Worm (Caenorhabditis elegans) whole organism, L3 larva: ENCODE measurements around the gene grk-2.

ENCODE experiments used
- R02D3.7 ChIP-seq: fragments of 150-350 bp; optimal IDR thresholded peaks from 2 replicates; lab custom pipeline; 2014; ENCODE audit warnings: missing biosample characterization, missing genetic modification characterization
- ceh-16 ChIP-seq: sonication (generic microtip); optimal IDR thresholded peaks from 2 replicates; lab custom pipeline; 2017; ENCODE audit warnings: missing biosample characterization, missing genetic modification characterization
- ceh-28 ChIP-seq: fragments of 150-350 bp; optimal IDR thresholded peaks from 2 replicates; lab custom pipeline; 2014; ENCODE audit warnings: missing biosample characterization, missing genetic modification reagents, missing genetic modification characterization
- ceh-9 ChIP-seq: sonication (generic microtip); optimal IDR thresholded peaks from 2 replicates; lab custom pipeline; 2018; ENCODE audit warnings: missing biosample characterization, missing genetic modification characterization
- egl-27 ChIP-seq: sonication (generic microtip); optimal IDR thresholded peaks from 4 replicates; lab custom pipeline; 2017; ENCODE audit warnings: missing biosample characterization, missing genetic modification reagents, missing genetic modification characterization
- elt-2 ChIP-seq: sonication (generic microtip); optimal IDR thresholded peaks from 2 replicates; lab custom pipeline; 2016; ENCODE audit warnings: missing genetic modification reagents, mild to moderate bottlenecking, missing genetic modification characterization, missing compliant biosample characterization
- fos-1 ChIP-seq: fragments of 150-350 bp; optimal IDR thresholded peaks from 2 replicates; lab custom pipeline; 2014; ENCODE audit warnings: missing biosample characterization, missing genetic modification characterization
- lin-15B ChIP-seq: fragments of 150-350 bp; optimal IDR thresholded peaks from 2 replicates; lab custom pipeline; 2014; ENCODE audit warnings: missing biosample characterization, missing genetic modification characterization
- nhr-28 ChIP-seq: fragments of 150-350 bp; optimal IDR thresholded peaks from 2 replicates; lab custom pipeline; 2014; ENCODE audit warnings: missing biosample characterization, missing genetic modification characterization
- skn-1 ChIP-seq: fragments of 150-350 bp; optimal IDR thresholded peaks from 2 replicates; lab custom pipeline; 2014; ENCODE audit warnings: missing biosample characterization, missing genetic modification characterization
- unc-39 ChIP-seq: sonication (generic microtip); optimal IDR thresholded peaks from 4 replicates; lab custom pipeline; 2017; ENCODE audit warnings: missing biosample characterization, missing genetic modification characterization

ce11 chrIII:665173-665757 is 10.7 kb upstream of the grk-2 start, which contains the start of gene C09F5.3:
- TF ChIP-seq R02D3.7 (tag; lab: Kevin White, UChicago) (no peak), ceh-9 (tag; lab: Kevin White, UChicago) (no peak), nhr-28 (tag; lab: Kevin White, UChicago) (no peak), fos-1 (tag; lab: Kevin White, UChicago) (no peak), unc-39 (no peak), elt-2 (tag; lab: Kevin White, UChicago) (no peak), egl-27 (tag; lab: Kevin White, UChicago) (no peak), lin-15B (tag; lab: Kevin White, UChicago) (no peak), skn-1 (tag; lab: Kevin White, UChicago) (no peak), ceh-28 (tag; lab: Kevin White, UChicago) (no peak), ceh-16 (tag; lab: Kevin White, UChicago) (no peak)
